Fruit fly (Drosophila melanogaster): ENCODE measurements around the gene CG18754.

The CG18754 gene

DNA sequence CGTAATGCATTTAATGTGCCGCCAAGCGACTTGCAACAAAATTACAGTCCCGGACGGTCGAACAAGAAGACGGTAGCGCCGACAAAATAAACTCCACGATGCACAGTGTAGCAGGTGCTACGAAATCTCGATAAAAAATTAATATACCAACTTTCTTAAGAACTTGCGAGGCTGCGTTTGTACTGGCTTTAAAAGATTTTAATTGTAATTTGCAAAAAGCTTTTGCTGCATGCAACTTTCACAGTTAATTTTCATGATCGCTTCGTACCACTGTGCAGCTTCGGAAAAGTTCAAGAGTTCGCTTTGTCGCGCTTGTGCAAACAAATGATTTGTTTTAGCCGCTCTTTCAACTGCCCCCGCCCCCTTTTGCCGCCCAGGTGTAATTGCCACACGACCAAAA lies 37.7 kb upstream of the CG18754 start:
- TF ChIP-seq CG4707 (GFP tag; optimal IDR thresholded peaks at IDR 0.05) (peak; percentile 54), HLH4C (GFP tag; IDR thresholded peaks at IDR 0.05; ENCODE audit: partially characterized antibody) (no peak), HmgD (GFP tag; optimal IDR thresholded peaks at IDR 0.05) (peak; percentile 5), hkb (optimal IDR thresholded peaks at IDR 0.05) (no peak), hkb (GFP tag; IDR thresholded peaks at IDR 0.05) (peak; percentile 90), CG11093 (GFP tag; IDR thresholded peaks at IDR 0.05) (peak; percentile 53; the same call in 1 of the 3 replicates), stwl (tag; optimal IDR thresholded peaks at IDR 0.05) (no peak), Hr39 (optimal IDR thresholded peaks at IDR 0.05) (no peak), CG4730 (GFP tag; IDR thresholded peaks at IDR 0.05) (peak; percentile 71), sens-2 (GFP tag; IDR thresholded peaks at IDR 0.05) (peak; percentile 73), tx (GFP tag; optimal IDR thresholded peaks at IDR 0.05) (peak; percentile 62), CG7556 (GFP tag; optimal IDR thresholded peaks at IDR 0.05) (peak; percentile 57), CG12744 (GFP tag; optimal IDR thresholded peaks at IDR 0.05) (no peak), pnt (GFP tag; optimal IDR thresholded peaks at IDR 0.05) (peak; percentile 56), Med (GFP tag) (peak; percentile 96), CG12071 (GFP tag; optimal IDR thresholded peaks at IDR 0.05) (peak; percentile 61), corto (GFP tag; optimal IDR thresholded peaks at IDR 0.05) (no peak), Spps (tag; optimal IDR thresholded peaks at IDR 0.05) (peak; percentile 48), dan (GFP tag; IDR thresholded peaks at IDR 0.05) (no peak), CG9609 (GFP tag; optimal IDR thresholded peaks at IDR 0.05) (peak; percentile 54), CG13894 (tag; optimal IDR thresholded peaks at IDR 0.05) (no peak), CG8478 (optimal IDR thresholded peaks at IDR 0.05) (no peak), CG17568 (GFP tag; optimal IDR thresholded peaks at IDR 0.05) (peak; percentile 50), Poxn (GFP tag; IDR thresholded peaks at IDR 0.05) (no peak), Atf6 (GFP tag; IDR thresholded peaks at IDR 0.05) (peak; percentile 54; the same call in 1 of the 2 replicates), CG10654 (GFP tag; optimal IDR thresholded peaks at IDR 0.05) (peak; percentile 51), CG14667 (GFP tag; IDR thresholded peaks at IDR 0.05) (peak; percentile 67), Sry-δ (GFP tag; optimal IDR thresholded peaks at IDR 0.05) (peak; percentile 30), CG11504 (tag; optimal IDR thresholded peaks at IDR 0.05) (peak; percentile 83), GATAe (GFP tag; conservative IDR thresholded peaks at IDR 0.05) (no peak), jing (GFP tag; optimal IDR thresholded peaks at IDR 0.05) (peak; percentile 62), btn (GFP tag; optimal IDR thresholded peaks at IDR 0.05) (peak; percentile 36), Hr3 (GFP tag; optimal IDR thresholded peaks at IDR 0.05) (peak; percentile 49), Mes4 (GFP tag; optimal IDR thresholded peaks at IDR 0.05) (peak; percentile 38), dm (GFP tag; optimal IDR thresholded peaks at IDR 0.05) (peak; percentile 12), trh (GFP tag; optimal IDR thresholded peaks at IDR 0.05) (no peak), mirr (GFP tag; optimal IDR thresholded peaks at IDR 0.05) (no peak), CG4854 (GFP tag; optimal IDR thresholded peaks at IDR 0.05) (peak; percentile 49), CHES-1-like (GFP tag; optimal IDR thresholded peaks at IDR 0.05) (no peak), CG4404 (GFP tag; IDR thresholded peaks at IDR 0.05) (peak; percentile 51), sna (GFP tag; IDR thresholded peaks at IDR 0.05; ENCODE audit: partially characterized antibody) (no peak), maf-S (GFP tag; optimal IDR thresholded peaks at IDR 0.05) (peak; percentile 37), h (optimal IDR thresholded peaks at IDR 0.05) (no peak), CoRest (tag; optimal IDR thresholded peaks at IDR 0.05) (peak; percentile 60), ranshi (GFP tag; IDR thresholded peaks at IDR 0.05) (peak; percentile 74), CG3838 (GFP tag; optimal IDR thresholded peaks at IDR 0.05) (no peak), ssp (GFP tag; IDR thresholded peaks at IDR 0.05) (peak; percentile 56), gsb-n (tag; optimal IDR thresholded peaks at IDR 0.05) (peak; percentile 53), Dll (GFP tag; IDR thresholded peaks at IDR 0.05; ENCODE audit: partially characterized antibody) (no peak), Bteb2 (GFP tag; optimal IDR thresholded peaks at IDR 0.05) (peak; percentile 42), da (GFP tag; optimal IDR thresholded peaks at IDR 0.05) (no peak), CG8388 (GFP tag; optimal IDR thresholded peaks at IDR 0.05) (peak; percentile 56), CG15073 (GFP tag; optimal IDR thresholded peaks at IDR 0.05) (no peak), peb (GFP tag; IDR thresholded peaks at IDR 0.05) (peak; percentile 63)
